Fruit fly (Drosophila melanogaster): ENCODE data around the gene Hsp27.

DNA sequence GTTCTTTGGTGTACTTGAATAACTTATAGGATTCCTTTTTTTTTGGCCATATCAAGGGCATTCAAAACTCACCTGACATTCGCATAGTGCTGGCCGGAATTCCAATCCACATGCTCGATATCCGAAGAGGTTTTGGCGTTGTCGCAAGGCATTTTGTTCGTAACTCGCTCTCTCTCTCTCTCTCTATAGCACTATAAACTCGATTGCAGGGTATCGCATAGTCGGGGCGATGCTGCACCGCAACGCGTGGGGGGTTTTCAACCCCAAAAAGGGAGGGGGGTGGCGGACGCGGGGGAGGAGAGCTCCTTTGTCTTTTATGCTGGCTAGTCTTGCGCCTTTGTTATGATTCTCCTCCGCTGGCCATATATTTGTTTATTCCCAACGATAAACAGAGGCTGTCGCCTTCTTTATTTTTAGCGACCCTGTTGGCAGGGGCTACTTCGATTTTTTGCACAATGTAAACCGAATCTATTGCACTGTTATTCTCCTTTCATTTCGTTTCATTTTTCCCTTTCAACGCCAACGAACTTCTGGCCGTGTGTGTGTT lies 14.6 kb downstream of the Hsp27 start:
- TF ChIP-seq toe (GFP tag; optimal IDR thresholded peaks at IDR 0.05) (no peak), CG33017 (tag; optimal IDR thresholded peaks at IDR 0.05) (no peak), CG11617 (GFP tag; optimal IDR thresholded peaks at IDR 0.05) (no peak), cnc (optimal IDR thresholded peaks at IDR 0.05) (no peak), CG12768 (GFP tag; optimal IDR thresholded peaks at IDR 0.05) (no peak), tj (GFP tag; optimal IDR thresholded peaks at IDR 0.05) (no peak), CG7101 (tag; optimal IDR thresholded peaks at IDR 0.05) (no peak), CG5204 (GFP tag; optimal IDR thresholded peaks at IDR 0.05) (no peak), pad (GFP tag; optimal IDR thresholded peaks at IDR 0.05) (no peak), cic (GFP tag; optimal IDR thresholded peaks at IDR 0.05) (no peak), Crg-1 (GFP tag; optimal IDR thresholded peaks at IDR 0.05) (no peak), Hr96 (GFP tag; optimal IDR thresholded peaks at IDR 0.05) (no peak), ovo (GFP tag; optimal IDR thresholded peaks at IDR 0.05) (no peak)
